Fruit fly (Drosophila melanogaster) whole organism, embryonic: ENCODE measurements around the gene CG14269.

Experiments
- CG11085 ChIP-seq: fragments of 200-800 bp; sonication (Bioruptor generic); IDR thresholded peaks from 2 replicates; pipeline ENCODE4 v1.3.6; 2022; ENCODE audit warnings: missing biosample characterization, missing genetic modification characterization
- CG11398 ChIP-seq: fragments of 200-800 bp; sonication (Bioruptor generic); optimal IDR thresholded peaks from 2 replicates; lab custom pipeline; 2016; ENCODE audit warnings: missing biosample characterization, missing genetic modification characterization
- CG11723 ChIP-seq: fragments of 200-800 bp; sonication (Bioruptor generic); optimal IDR thresholded peaks from 2 replicates; lab custom pipeline; 2017; ENCODE audit warnings: missing biosample characterization, mild to moderate bottlenecking, missing genetic modification characterization
- CG12155 ChIP-seq: fragments of 200-800 bp; sonication (Bioruptor generic); optimal IDR thresholded peaks from 3 replicates; lab custom pipeline; 2016; ENCODE audit warnings: missing biosample characterization, missing genetic modification characterization
- CG14441 ChIP-seq: fragments of 200-800 bp; sonication (Bioruptor generic); IDR thresholded peaks from 2 replicates; pipeline ENCODE4 v1.3.6; 2022; ENCODE audit warnings: missing biosample characterization, missing genetic modification characterization
- CG15601 ChIP-seq: fragments of 200-800 bp; sonication (Bioruptor generic); optimal IDR thresholded peaks from 3 replicates; lab custom pipeline; 2019; ENCODE audit warnings: missing biosample characterization, mild to moderate bottlenecking, missing genetic modification characterization, moderate library complexity
- CG1647 ChIP-seq: fragments of 200-800 bp; sonication (Bioruptor generic); optimal IDR thresholded peaks from 3 replicates; lab custom pipeline; 2016; ENCODE audit warnings: missing biosample characterization, missing genetic modification characterization
- CG18619 ChIP-seq: fragments of 200-800 bp; sonication (Bioruptor generic); optimal IDR thresholded peaks from 3 replicates; lab custom pipeline; 2017; ENCODE audit warnings: missing biosample characterization, mild to moderate bottlenecking, missing genetic modification characterization
- CG32767 ChIP-seq: fragments of 200-800 bp; sonication (Bioruptor generic); IDR thresholded peaks from 2 replicates; pipeline ENCODE4 v1.3.6; 2022; ENCODE audit warnings: missing biosample characterization, missing genetic modification characterization
- CG3838 ChIP-seq: fragments of 200-800 bp; sonication (Bioruptor generic); optimal IDR thresholded peaks from 3 replicates; lab custom pipeline; 2016; ENCODE audit warnings: missing biosample characterization, missing genetic modification characterization
- CG4424 ChIP-seq: fragments of 200-800 bp; sonication (Bioruptor generic); optimal IDR thresholded peaks from 3 replicates; lab custom pipeline; 2016; ENCODE audit warnings: missing biosample characterization, missing genetic modification characterization
- CG4707 ChIP-seq: fragments of 200-800 bp; sonication (Bioruptor generic); optimal IDR thresholded peaks from 2 replicates; lab custom pipeline; 2018; ENCODE audit warnings: missing biosample characterization, mild to moderate bottlenecking, missing genetic modification characterization, moderate library complexity
- CG6683 ChIP-seq: fragments of 200-800 bp; sonication (Bioruptor generic); optimal IDR thresholded peaks from 2 replicates; lab custom pipeline; 2017; ENCODE audit warnings: missing biosample characterization, mild to moderate bottlenecking, missing genetic modification characterization, missing genetic modification reagents
- CG6765 ChIP-seq: fragments of 200-800 bp; sonication (Bioruptor generic); optimal IDR thresholded peaks from 3 replicates; lab custom pipeline; 2017; ENCODE audit warnings: missing biosample characterization, mild to moderate bottlenecking, missing genetic modification characterization
- CG7556 ChIP-seq: fragments of 200-800 bp; sonication (Bioruptor generic); optimal IDR thresholded peaks from 2 replicates; lab custom pipeline; 2017; ENCODE audit warnings: missing biosample characterization, mild to moderate bottlenecking, missing genetic modification characterization
- CG7745 ChIP-seq: fragments of 200-800 bp; sonication (Bioruptor generic); optimal IDR thresholded peaks from 2 replicates; lab custom pipeline; 2018; ENCODE audit warnings: missing biosample characterization, mild to moderate bottlenecking, missing genetic modification characterization, moderate library complexity
- CG8924 ChIP-seq: fragments of 200-800 bp; optimal IDR thresholded peaks from 3 replicates; lab custom pipeline; 2019; ENCODE audit warnings: missing biosample characterization, mild to moderate bottlenecking, missing genetic modification characterization, moderate library complexity
- Chrac-16 ChIP-seq: fragments of 200-800 bp; sonication (Bioruptor generic); optimal IDR thresholded peaks from 3 replicates; lab custom pipeline; 2016; ENCODE audit warnings: missing biosample characterization, missing genetic modification characterization
- CkIIα-i1 ChIP-seq: fragments of 200-800 bp; sonication (Bioruptor generic); IDR thresholded peaks from 2 replicates; pipeline ENCODE4 v1.3.6; 2022; ENCODE audit warnings: missing biosample characterization, missing genetic modification characterization
- CoRest ChIP-seq: fragments of 200-800 bp; sonication (Bioruptor generic); optimal IDR thresholded peaks from 3 replicates; lab custom pipeline; 2018; ENCODE audit warnings: missing biosample characterization, mild to moderate bottlenecking, missing genetic modification characterization, moderate library complexity
- D ChIP-seq, 2 experiments: fragments of 200-800 bp in 1 of 2; fragments of >200 bp in 1 of 2; sonication (Bioruptor generic) in 1 of 2; optimal IDR thresholded peaks; 2 replicates in 1 of 2; 3 replicates in 1 of 2; lab custom pipeline; 2017; ENCODE audit warnings: mild to moderate bottlenecking in 1 of 2, missing biosample characterization in 1 of 2, missing genetic modification characterization in 1 of 2, missing genetic modification reagents in 1 of 2
- Dad ChIP-seq: fragments of 200-800 bp; sonication (Bioruptor generic); optimal IDR thresholded peaks from 3 replicates; lab custom pipeline; 2016; ENCODE audit warnings: missing biosample characterization, missing genetic modification characterization
- Dbx ChIP-seq: fragments of 200-800 bp; sonication (Bioruptor generic); IDR thresholded peaks from 3 replicates; pipeline ENCODE4 v1.3.6; 2022; ENCODE audit warnings: missing biosample characterization, missing genetic modification characterization
- Dp ChIP-seq: fragments of 200-800 bp; sonication (Bioruptor generic); optimal IDR thresholded peaks from 2 replicates; lab custom pipeline; 2018; ENCODE audit warnings: missing biosample characterization, mild to moderate bottlenecking, missing genetic modification characterization, moderate library complexity
- Hey ChIP-seq: fragments of 200-800 bp; sonication (Bioruptor generic); optimal IDR thresholded peaks from 3 replicates; lab custom pipeline; 2018; ENCODE audit warnings: missing biosample characterization, mild to moderate bottlenecking, missing genetic modification characterization
- Hr39 ChIP-seq: fragments of >200 bp; optimal IDR thresholded peaks from 2 replicates; lab custom pipeline; 2017
- Hr78 ChIP-seq, 2 experiments: fragments of 200-800 bp in 1 of 2; fragments of >200 bp in 1 of 2; sonication (Bioruptor generic) in 1 of 2; optimal IDR thresholded peaks; 2 replicates each; lab custom pipeline; 2017 to 2019; ENCODE audit warnings: missing biosample characterization in 2 of 2, missing genetic modification characterization in 2 of 2, mild to moderate bottlenecking in 1 of 2, moderate library complexity in 1 of 2
- Kr ChIP-seq: fragments of 200-800 bp; sonication (Bioruptor generic); optimal IDR thresholded peaks from 2 replicates; lab custom pipeline; 2017; ENCODE audit warnings: missing biosample characterization, mild to moderate bottlenecking, missing genetic modification characterization
- Lpt ChIP-seq: fragments of >200 bp; optimal IDR thresholded peaks from 2 replicates; lab custom pipeline; 2018; ENCODE audit warnings: missing biosample characterization, missing genetic modification characterization
- NC2α ChIP-seq: fragments of 200-800 bp; sonication (Bioruptor generic); optimal IDR thresholded peaks from 2 replicates; lab custom pipeline; 2016; ENCODE audit warnings: missing biosample characterization, missing genetic modification characterization
- NK7.1 ChIP-seq: fragments of 200-800 bp; sonication (Bioruptor generic); optimal IDR thresholded peaks from 3 replicates; lab custom pipeline; 2016; ENCODE audit warnings: missing biosample characterization, missing genetic modification characterization
- Ravus ChIP-seq: fragments of 200-800 bp; sonication (Bioruptor generic); IDR thresholded peaks from 2 replicates; pipeline ENCODE4 v1.3.6; 2022; ENCODE audit warnings: missing biosample characterization, missing genetic modification characterization
- Rx ChIP-seq: fragments of 200-800 bp; sonication (Bioruptor generic); IDR thresholded peaks from 2 replicates; pipeline ENCODE4 v1.3.6; 2022; ENCODE audit warnings: missing biosample characterization, missing genetic modification characterization
- Spps ChIP-seq: fragments of 200-800 bp; sonication (Bioruptor generic); optimal IDR thresholded peaks from 2 replicates; lab custom pipeline; 2018; ENCODE audit warnings: missing biosample characterization, mild to moderate bottlenecking, missing genetic modification characterization
- ac ChIP-seq: fragments of 200-800 bp; sonication (Bioruptor generic); optimal IDR thresholded peaks from 3 replicates; lab custom pipeline; 2017; ENCODE audit warnings: missing biosample characterization, mild to moderate bottlenecking, missing genetic modification characterization
- ash1 ChIP-seq: fragments of 200-800 bp; sonication (Bioruptor generic); optimal IDR thresholded peaks from 2 replicates; lab custom pipeline; 2018; ENCODE audit warnings: missing biosample characterization, mild to moderate bottlenecking, missing genetic modification characterization
- bab2 ChIP-seq: fragments of 200-800 bp; sonication (Bioruptor generic); optimal IDR thresholded peaks from 2 replicates; lab custom pipeline; 2016; ENCODE audit warnings: missing biosample characterization, missing genetic modification characterization
- cad ChIP-seq: fragments of >200 bp; optimal IDR thresholded peaks from 2 replicates; lab custom pipeline; 2017; ENCODE audit warnings: missing biosample characterization, missing genetic modification characterization
- crol ChIP-seq: fragments of 200-800 bp; sonication (Bioruptor generic); IDR thresholded peaks from 2 replicates; pipeline ENCODE4 v1.3.6; 2022; ENCODE audit warnings: missing biosample characterization, missing genetic modification characterization
- dimm ChIP-seq: fragments of 200-800 bp; sonication (Bioruptor generic); IDR thresholded peaks from 2 replicates; pipeline ENCODE4 v1.3.6; 2022; ENCODE audit warnings: missing biosample characterization, missing genetic modification characterization
- ftz-f1 ChIP-seq: fragments of 200-800 bp; sonication (Bioruptor generic); optimal IDR thresholded peaks from 2 replicates; lab custom pipeline; 2016; ENCODE audit warnings: missing biosample characterization, missing genetic modification characterization
- h ChIP-seq: fragments of >200 bp; optimal IDR thresholded peaks from 2 replicates; lab custom pipeline; 2017
- knrl ChIP-seq: fragments of 200-800 bp; sonication (Bioruptor generic); IDR thresholded peaks from 3 replicates; pipeline ENCODE4 v1.3.6; 2022; ENCODE audit warnings: missing biosample characterization, missing genetic modification characterization; ENCODE audit not compliant: partially characterized antibody
- luna ChIP-seq: fragments of 200-800 bp; sonication (Bioruptor generic); optimal IDR thresholded peaks from 2 replicates; lab custom pipeline; 2016; ENCODE audit warnings: missing biosample characterization, missing genetic modification characterization
- nau ChIP-seq: fragments of 200-800 bp; sonication (Bioruptor generic); optimal IDR thresholded peaks from 3 replicates; lab custom pipeline; 2017; ENCODE audit warnings: missing biosample characterization, mild to moderate bottlenecking, missing genetic modification characterization, missing genetic modification reagents
- odd ChIP-seq: fragments of 200-800 bp; sonication (Bioruptor generic); optimal IDR thresholded peaks from 2 replicates; lab custom pipeline; 2017; ENCODE audit warnings: missing biosample characterization, mild to moderate bottlenecking, missing genetic modification characterization
- pfk ChIP-seq: fragments of 200-800 bp; sonication (Bioruptor generic); optimal IDR thresholded peaks from 2 replicates; lab custom pipeline; 2018; ENCODE audit warnings: missing biosample characterization, mild to moderate bottlenecking, missing genetic modification characterization, moderate library complexity
- pho ChIP-seq: fragments of 200-800 bp; sonication (Bioruptor generic); optimal IDR thresholded peaks from 2 replicates; lab custom pipeline; 2016; ENCODE audit warnings: missing biosample characterization, missing genetic modification characterization
- prd ChIP-seq, 3 experiments: fragments of >200 bp in 2 of 3; fragments of 200-800 bp in 1 of 3; sonication (Bioruptor generic) in 1 of 3; optimal IDR thresholded peaks in 2 of 3; IDR thresholded peaks in 1 of 3; 2 replicates in 2 of 3; 3 replicates in 1 of 3; pipeline versions ENCODE4 v1.3.6 to Lab custom; 2017 to 2022; ENCODE audit warnings: missing biosample characterization in 1 of 3, missing genetic modification characterization in 1 of 3
- rib ChIP-seq: fragments of 200-800 bp; sonication (Bioruptor generic); IDR thresholded peaks from 2 replicates; pipeline ENCODE4 v1.3.6; 2022; ENCODE audit warnings: missing biosample characterization, missing genetic modification characterization
- sim ChIP-seq: fragments of 200-800 bp; sonication (Bioruptor generic); IDR thresholded peaks from 2 replicates; pipeline ENCODE4 v1.3.6; 2022; ENCODE audit warnings: missing biosample characterization, missing genetic modification characterization
- zen2 ChIP-seq: fragments of 200-800 bp; sonication (Bioruptor generic); IDR thresholded peaks from 3 replicates; pipeline ENCODE4 v1.3.6; 2022; ENCODE audit warnings: missing biosample characterization, missing genetic modification characterization; ENCODE audit not compliant: partially characterized antibody

The CG14269 gene

DNA sequence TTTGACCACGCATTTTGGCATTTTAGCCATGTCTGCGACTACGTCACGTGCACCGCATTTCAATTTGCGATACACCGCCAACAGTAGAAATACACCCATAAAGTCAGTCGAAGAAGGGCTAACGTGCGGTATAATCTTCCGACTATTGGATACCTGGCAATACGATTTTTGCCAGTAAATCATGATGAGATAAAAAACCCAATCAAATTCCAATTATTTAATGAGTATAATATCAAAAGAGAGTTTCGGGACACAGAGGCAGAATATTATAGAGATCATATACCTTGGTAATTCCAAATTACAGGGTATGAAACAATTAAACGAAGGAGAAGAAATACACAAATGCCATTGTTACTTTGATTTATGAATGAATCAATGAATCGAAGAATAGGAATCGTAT is 32.2 kb downstream of the CG14269 start (continued):
- TF ChIP-seq luna: no peak
- TF ChIP-seq pfk (GFP tag; lab: Kevin White, UChicago): no peak
- TF ChIP-seq Dp (GFP tag; lab: Kevin White, UChicago): no peak
- no peak for TF ChIP-seq D (optimal IDR thresholded peaks at IDR 0.05; lab: Kevin White, UChicago)
- TF ChIP-seq D (GFP tag; optimal IDR thresholded peaks at IDR 0.05; lab: Kevin White, UChicago): no peak
- TF ChIP-seq CG32767 (GFP tag; lab: Robert Waterston, UW): no peak
- no peak for TF ChIP-seq cad
- TF ChIP-seq Rx (GFP tag; lab: Robert Waterston, UW): 0 out of 2 replicates have a peak, but pooled peaks have one; percentile 11
- no peak for TF ChIP-seq h (lab: Kevin White, UChicago)
- no peak for TF ChIP-seq CG18619 (GFP tag; lab: Kevin White, UChicago)
- no peak for TF ChIP-seq NK7.1 (GFP tag; lab: Kevin White, UChicago)
- TF ChIP-seq rib (GFP tag; lab: Robert Waterston, UW): no peak
- TF ChIP-seq CG12155 (GFP tag; lab: Kevin White, UChicago): no peak
- peak; percentile 8 for TF ChIP-seq CG8924 (tag; lab: Kevin White, UChicago)
- peak; percentile 9 for TF ChIP-seq CoRest (tag; lab: Kevin White, UChicago)
- TF ChIP-seq CG6765 (GFP tag; lab: Kevin White, UChicago): no peak
- TF ChIP-seq knrl (GFP tag; lab: Robert Waterston, UW): no peak
- no peak for TF ChIP-seq Dbx (GFP tag; lab: Robert Waterston, UW)
- TF ChIP-seq nau (GFP tag; lab: Kevin White, UChicago): no peak
- no peak for TF ChIP-seq NC2α
- TF ChIP-seq CG6683 (GFP tag; lab: Kevin White, UChicago): no peak
- peak; percentile 66 for TF ChIP-seq CG14441 (GFP tag; lab: Robert Waterston, UW)
- no peak for TF ChIP-seq CG7745 (tag; lab: Kevin White, UChicago)
- TF ChIP-seq ac: no peak
- TF ChIP-seq sim (GFP tag; lab: Robert Waterston, UW): no peak
- TF ChIP-seq CG11723 (GFP tag; lab: Kevin White, UChicago): no peak
- no peak for TF ChIP-seq CG4424
- no peak for TF ChIP-seq zen2 (GFP tag; lab: Robert Waterston, UW)
- TF ChIP-seq dimm (GFP tag; lab: Robert Waterston, UW): no peak
- TF ChIP-seq CkIIα-i1: no peak
- no peak for TF ChIP-seq Spps (tag; lab: Kevin White, UChicago)
- no peak for TF ChIP-seq Ravus (GFP tag; lab: Robert Waterston, UW)
- no peak for TF ChIP-seq Hr39
- no peak for TF ChIP-seq ash1 (GFP tag; lab: Kevin White, UChicago)
- TF ChIP-seq pho (GFP tag; lab: Kevin White, UChicago): no peak
- TF ChIP-seq crol (GFP tag; lab: Robert Waterston, UW): no peak
- TF ChIP-seq CG11085 (GFP tag; lab: Robert Waterston, UW): no peak
- TF ChIP-seq odd: no peak
- TF ChIP-seq CG15601 (tag; lab: Kevin White, UChicago): no peak
- TF ChIP-seq CG1647: no peak
- no peak for TF ChIP-seq Hr78 (GFP tag; optimal IDR thresholded peaks at IDR 0.05; lab: Kevin White, UChicago)
- TF ChIP-seq Hey: no peak
- no peak for TF ChIP-seq CG7556 (GFP tag; lab: Kevin White, UChicago)
- TF ChIP-seq bab2 (GFP tag; lab: Kevin White, UChicago): peak; percentile 44
- no peak for TF ChIP-seq Dad (GFP tag; lab: Kevin White, UChicago)
- no peak for TF ChIP-seq prd (optimal IDR thresholded peaks at IDR 0.05; lab: Kevin White, UChicago)
- TF ChIP-seq prd (GFP tag; IDR thresholded peaks at IDR 0.05; lab: Robert Waterston, UW): peak; percentile 59; the same call in 2 of the 3 replicates
- TF ChIP-seq CG3838 (GFP tag; lab: Kevin White, UChicago): no peak
- TF ChIP-seq Chrac-16 (GFP tag; lab: Kevin White, UChicago): no peak
- TF ChIP-seq ftz-f1 (GFP tag; lab: Kevin White, UChicago): no peak
- TF ChIP-seq Kr (GFP tag; lab: Kevin White, UChicago): no peak
- TF ChIP-seq CG11398 (GFP tag; lab: Kevin White, UChicago): no peak
- TF ChIP-seq CG4707 (GFP tag; lab: Kevin White, UChicago): no peak
- no peak for TF ChIP-seq Lpt (GFP tag; lab: Kevin White, UChicago)
